Worm (Caenorhabditis elegans) whole organism, L2 larva: ENCODE results near the gene R11D1.3.

Experiments
- nhr-10 ChIP-seq: sonication (generic microtip); optimal IDR thresholded peaks from 2 replicates; lab custom pipeline; 2017; ENCODE audit warnings: missing biosample characterization, missing genetic modification characterization
- zag-1 ChIP-seq: fragments of 150-350 bp; optimal IDR thresholded peaks from 2 replicates; lab custom pipeline; 2014; ENCODE audit warnings: missing biosample characterization, missing genetic modification characterization

DNA sequence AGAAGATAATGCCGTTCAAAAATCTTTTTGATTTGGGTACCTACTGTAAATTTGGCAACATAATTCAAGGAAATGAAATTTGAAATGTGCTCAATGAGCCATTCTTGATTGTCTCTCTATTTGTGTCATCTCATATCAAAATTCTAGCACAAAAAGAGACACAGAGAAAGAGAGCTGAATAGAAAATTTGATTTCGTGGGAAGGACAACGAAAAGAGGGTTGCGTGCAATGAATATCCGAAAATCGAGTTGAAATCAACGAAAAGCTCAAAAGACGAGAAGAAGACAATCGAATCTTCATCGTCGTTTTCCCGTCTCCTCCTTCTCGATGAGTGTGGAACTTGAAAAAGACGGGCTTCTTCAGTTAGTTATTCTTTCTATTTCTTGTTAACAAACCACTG lies 36.0 kb upstream of the R11D1.3 start, which contains the start of gene C15C8.5:
- TF ChIP-seq nhr-10 (tag; lab: Kevin White, UChicago) = no peak
- TF ChIP-seq zag-1 (tag; lab: Kevin White, UChicago) = no peak
